Worm (Caenorhabditis elegans) whole organism, L2 larva: ENCODE results near the gene C14F11.7.

ENCODE experiments used
- C34F6.9 ChIP-seq: fragments of 150-350 bp; optimal IDR thresholded peaks from 2 replicates; lab custom pipeline; 2014; ENCODE audit warnings: missing biosample characterization, missing genetic modification characterization
- F13H6.1 ChIP-seq: sonication (generic microtip); optimal IDR thresholded peaks from 2 replicates; lab custom pipeline; 2016; ENCODE audit warnings: missing genetic modification characterization, missing compliant biosample characterization
- R02D3.7 ChIP-seq: fragments of 150-350 bp; optimal IDR thresholded peaks from 2 replicates; lab custom pipeline; 2014; ENCODE audit warnings: missing biosample characterization, missing genetic modification characterization
- Y55F3AM.14 ChIP-seq: fragments of 200-800 bp; sonication (Bioruptor generic); optimal IDR thresholded peaks from 2 replicates; lab custom pipeline; 2018; ENCODE audit warnings: mild to moderate bottlenecking, missing genetic modification characterization, missing compliant biosample characterization
- ama-1 ChIP-seq: fragments of 150-350 bp; optimal IDR thresholded peaks from 2 replicates; lab custom pipeline; 2018; ENCODE audit warnings: inconsistent platforms
- blmp-1 ChIP-seq: sonication (generic microtip); optimal IDR thresholded peaks from 2 replicates; lab custom pipeline; 2017; ENCODE audit warnings: missing genetic modification characterization, mild to moderate bottlenecking, missing compliant biosample characterization, antibody characterized with exemption, moderate library complexity; ENCODE audit not compliant: insufficient read depth
- ceh-16 ChIP-seq: fragments of 150-350 bp; optimal IDR thresholded peaks from 2 replicates; lab custom pipeline; 2014; ENCODE audit warnings: missing biosample characterization, missing genetic modification characterization
- crh-2 ChIP-seq: sonication (generic microtip); optimal IDR thresholded peaks from 2 replicates; lab custom pipeline; 2017; ENCODE audit warnings: missing biosample characterization, missing genetic modification characterization
- egl-27 ChIP-seq: sonication (generic microtip); optimal IDR thresholded peaks from 3 replicates; lab custom pipeline; 2017; ENCODE audit warnings: missing biosample characterization, missing genetic modification reagents, missing genetic modification characterization
- elt-1 ChIP-seq: fragments of 150-350 bp; optimal IDR thresholded peaks from 2 replicates; lab custom pipeline; 2014; ENCODE audit warnings: missing biosample characterization, missing genetic modification characterization
- elt-3 ChIP-seq: sonication (generic microtip); optimal IDR thresholded peaks from 2 replicates; lab custom pipeline; 2017; ENCODE audit warnings: missing biosample characterization, missing genetic modification characterization
- fos-1 ChIP-seq: fragments of 150-350 bp; optimal IDR thresholded peaks from 2 replicates; lab custom pipeline; 2014; ENCODE audit warnings: missing biosample characterization, missing genetic modification characterization
- gmeb-1 ChIP-seq: fragments of 150-350 bp; optimal IDR thresholded peaks from 2 replicates; lab custom pipeline; 2014; ENCODE audit warnings: missing biosample characterization, missing genetic modification characterization
- lin-13 ChIP-seq: fragments of 150-350 bp; optimal IDR thresholded peaks from 2 replicates; lab custom pipeline; 2014; ENCODE audit warnings: missing biosample characterization, missing genetic modification reagents, missing genetic modification characterization
- lsy-2 ChIP-seq, 2 experiments: fragments of 150-350 bp in 1 of 2; sonication (generic microtip) in 1 of 2; optimal IDR thresholded peaks; 2 replicates each; lab custom pipeline; 2014 to 2017; ENCODE audit warnings: missing biosample characterization in 2 of 2, missing genetic modification characterization in 2 of 2
- mbf-1 ChIP-seq: sonication (generic microtip); optimal IDR thresholded peaks from 2 replicates; lab custom pipeline; 2017; ENCODE audit warnings: missing biosample characterization, missing genetic modification characterization
- mdl-1 ChIP-seq, 2 experiments: fragments of 150-350 bp in 1 of 2; sonication (generic microtip) in 1 of 2; optimal IDR thresholded peaks; 2 replicates each; lab custom pipeline; 2017; ENCODE audit warnings: missing biosample characterization in 2 of 2, missing genetic modification characterization in 2 of 2
- nhr-10 ChIP-seq: sonication (generic microtip); optimal IDR thresholded peaks from 2 replicates; lab custom pipeline; 2017; ENCODE audit warnings: missing biosample characterization, missing genetic modification characterization
- nhr-11 ChIP-seq: fragments of 150-350 bp; optimal IDR thresholded peaks from 2 replicates; lab custom pipeline; 2014; ENCODE audit warnings: missing biosample characterization, missing genetic modification characterization
- nhr-12 ChIP-seq: fragments of 150-350 bp; optimal IDR thresholded peaks from 2 replicates; lab custom pipeline; 2014; ENCODE audit warnings: missing biosample characterization, missing genetic modification characterization
- nhr-129 ChIP-seq: fragments of 150-350 bp; optimal IDR thresholded peaks from 2 replicates; lab custom pipeline; 2014; ENCODE audit warnings: missing biosample characterization, missing genetic modification characterization
- nhr-21 ChIP-seq: fragments of 150-350 bp; optimal IDR thresholded peaks from 2 replicates; lab custom pipeline; 2014; ENCODE audit warnings: missing biosample characterization, missing genetic modification characterization
- nhr-25 ChIP-seq: fragments of 150-350 bp; sonication (generic microtip); optimal IDR thresholded peaks from 3 replicates; lab custom pipeline; 2014; ENCODE audit warnings: missing biosample characterization, missing genetic modification characterization
- nhr-77 ChIP-seq: fragments of 150-350 bp; optimal IDR thresholded peaks from 2 replicates; lab custom pipeline; 2014; ENCODE audit warnings: missing biosample characterization, missing genetic modification characterization
- peb-1 ChIP-seq: fragments of 150-350 bp; optimal IDR thresholded peaks from 2 replicates; lab custom pipeline; 2014; ENCODE audit warnings: missing biosample characterization, missing genetic modification characterization
- sem-4 ChIP-seq: fragments of 150-350 bp; optimal IDR thresholded peaks from 2 replicates; lab custom pipeline; 2014; ENCODE audit warnings: missing biosample characterization, missing genetic modification reagents, missing genetic modification characterization
- skn-1 ChIP-seq: sonication (generic microtip); optimal IDR thresholded peaks from 2 replicates; lab custom pipeline; 2017; ENCODE audit warnings: missing biosample characterization, missing genetic modification characterization
- sma-3 ChIP-seq: sonication (generic microtip); optimal IDR thresholded peaks from 2 replicates; lab custom pipeline; 2016; ENCODE audit warnings: missing genetic modification reagents, missing genetic modification characterization, missing compliant biosample characterization
- sma-9 ChIP-seq, 2 experiments: fragments of 150-350 bp in 1 of 2; sonication (generic microtip) in 1 of 2; optimal IDR thresholded peaks; 2 replicates each; lab custom pipeline; 2014 to 2016; ENCODE audit warnings: missing genetic modification characterization in 2 of 2, mild to moderate bottlenecking in 1 of 2, missing biosample characterization in 1 of 2, missing compliant biosample characterization in 1 of 2, missing genetic modification reagents in 1 of 2, moderate library complexity in 1 of 2
- snpc-4 ChIP-seq: fragments of 150-350 bp; optimal IDR thresholded peaks from 2 replicates; lab custom pipeline; 2014; ENCODE audit warnings: missing biosample characterization, missing genetic modification characterization
- unc-39 ChIP-seq: fragments of 150-350 bp; optimal IDR thresholded peaks from 2 replicates; lab custom pipeline; 2014; ENCODE audit warnings: missing biosample characterization, missing genetic modification characterization
- unc-55 ChIP-seq: fragments of 150-350 bp; sonication (generic microtip); optimal IDR thresholded peaks from 3 replicates; lab custom pipeline; 2014; ENCODE audit warnings: missing biosample characterization, missing genetic modification reagents, missing genetic modification characterization
- ztf-1 ChIP-seq: fragments of 200-800 bp; sonication (Bioruptor generic); conservative IDR thresholded peaks from 2 replicates; pipeline ENCODE4 v1.3.6; 2022; ENCODE audit warnings: missing genetic modification characterization, missing compliant biosample characterization
- ztf-4 ChIP-seq: fragments of 150-350 bp; optimal IDR thresholded peaks from 2 replicates; lab custom pipeline; 2014; ENCODE audit warnings: missing biosample characterization, missing genetic modification characterization

C14F11.7 gene

DNA sequence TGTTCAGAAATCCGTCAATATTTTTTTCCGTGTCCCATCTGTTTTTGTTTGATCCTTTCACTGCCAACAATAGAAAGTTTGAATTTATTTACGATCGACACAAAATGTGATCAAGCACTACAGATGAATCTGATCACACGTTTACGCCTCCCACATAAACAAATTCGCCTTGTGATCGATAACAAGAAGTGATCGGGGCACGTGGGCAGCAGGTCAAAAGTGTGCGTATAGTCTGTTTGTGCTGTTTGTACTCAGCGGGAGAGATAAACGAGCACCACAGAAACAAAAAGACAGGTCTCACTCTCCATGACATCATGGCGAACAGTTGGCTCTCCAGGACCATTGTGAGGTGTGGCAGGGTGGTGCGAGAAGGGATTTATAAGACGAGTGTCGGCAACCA lies 47.2 kb upstream of the C14F11.7 start (continued):
- TF ChIP-seq nhr-77 (tag; lab: Kevin White, UChicago) (no peak), gmeb-1 (peak; percentile 56)

DNA sequence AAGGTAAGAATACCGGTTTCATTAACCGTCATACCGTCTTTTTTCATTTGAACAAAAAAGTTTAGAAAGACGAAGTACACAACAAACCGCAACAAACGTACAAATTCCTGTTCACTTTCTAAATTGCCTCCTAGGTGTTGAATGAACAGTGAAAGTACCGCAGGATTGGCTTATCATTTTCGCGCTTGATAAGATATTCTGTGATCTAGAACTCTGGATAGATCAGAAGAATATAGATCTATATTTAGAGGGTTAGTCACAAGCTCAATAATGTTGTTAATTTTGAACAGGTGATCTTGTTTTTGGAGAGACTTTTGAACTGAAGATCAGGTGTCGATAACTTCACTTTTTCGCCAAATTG lies 46.3 kb upstream of the C14F11.7 start:
- TF ChIP-seq elt-3 (tag; lab: Kevin White, UChicago) (no peak), blmp-1 (tag; lab: Kevin White, UChicago) (peak; percentile 12)

DNA sequence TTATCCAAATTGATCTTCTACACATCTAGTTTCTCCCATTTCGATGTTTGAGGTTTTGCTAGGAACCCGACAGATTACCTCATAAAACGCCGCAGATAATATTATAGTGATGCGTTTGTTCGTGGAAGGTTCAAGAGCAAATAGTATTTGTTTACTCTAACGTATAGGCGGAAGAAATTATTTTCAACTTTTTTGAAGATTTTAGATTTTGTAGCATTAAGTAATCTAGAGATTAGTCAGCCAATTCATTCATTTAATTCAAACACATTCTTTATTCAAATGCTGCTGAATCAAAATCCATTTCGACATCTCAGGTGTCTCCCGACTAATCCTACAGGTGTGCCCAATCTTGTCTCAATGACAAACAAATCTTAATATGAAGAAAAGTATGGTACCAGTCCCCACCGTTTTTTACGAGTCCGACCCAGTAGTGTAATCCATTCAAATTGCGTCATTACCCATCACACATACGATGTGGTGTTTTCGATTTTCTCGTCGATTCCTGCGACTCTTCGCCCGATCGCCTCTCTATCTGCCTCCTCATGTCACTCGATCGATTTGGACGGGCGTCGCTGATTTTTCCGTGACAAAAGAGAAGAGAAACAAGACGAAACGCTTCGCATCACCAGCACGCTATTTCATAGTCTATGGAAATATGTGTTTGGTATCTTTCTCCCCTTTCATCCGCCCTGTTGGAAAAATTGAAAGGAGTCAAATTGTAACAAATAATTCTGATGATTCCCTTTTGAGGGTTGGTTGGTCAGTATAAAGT lies 45.7 kb upstream of the C14F11.7 start:
- TF ChIP-seq fos-1 (tag; lab: Kevin White, UChicago), result peak; percentile 51
- no peak for TF ChIP-seq peb-1 (tag; lab: Kevin White, UChicago)
- TF ChIP-seq nhr-10, result peak; percentile 33
- TF ChIP-seq mdl-1 (tag; optimal IDR thresholded peaks at IDR 0.05; lab: Kevin White, UChicago), result peak in 1 of 2 experiments; percentile 33
- peak; percentile 88 for TF ChIP-seq ztf-4 (tag; lab: Kevin White, UChicago)
- no peak for TF ChIP-seq nhr-77 (tag; lab: Kevin White, UChicago)
- peak; percentile 58 for TF ChIP-seq Y55F3AM.14
- TF ChIP-seq blmp-1 (tag; lab: Kevin White, UChicago), result peak; percentile 52
- no peak for TF ChIP-seq C34F6.9 (tag; lab: Kevin White, UChicago)
- peak; percentile 68 for TF ChIP-seq sma-9 (GFP tag; optimal IDR thresholded peaks at IDR 0.05; lab: Kevin White, UChicago)
- no peak for TF ChIP-seq sma-9 (tag; optimal IDR thresholded peaks at IDR 0.05; lab: Kevin White, UChicago)
- TF ChIP-seq F13H6.1 (tag; lab: Kevin White, UChicago), result peak; percentile 64
- TF ChIP-seq ztf-1 (GFP tag; lab: Robert Waterston, UW), result no peak
- TF ChIP-seq nhr-25 (tag; lab: Kevin White, UChicago), result peak; percentile 68
- TF ChIP-seq nhr-129, result peak; percentile 98
- TF ChIP-seq unc-55 (GFP tag; lab: Kevin White, UChicago), result no peak
- peak; percentile 58 for TF ChIP-seq crh-2 (tag; lab: Kevin White, UChicago)
- peak; percentile 78 for TF ChIP-seq sem-4
- TF ChIP-seq nhr-21 (tag; lab: Kevin White, UChicago), result peak; percentile 52
- TF ChIP-seq nhr-11, result peak; percentile 30
- TF ChIP-seq sma-3 (GFP tag; lab: Kevin White, UChicago), result peak; percentile 15
- peak in 1 of 2 experiments; percentile 61 for TF ChIP-seq lsy-2 (tag; optimal IDR thresholded peaks at IDR 0.05; lab: Kevin White, UChicago)
- peak; percentile 91 for TF ChIP-seq ama-1 (lab: Kevin White, UChicago)
- peak; percentile 58 for TF ChIP-seq lin-13
- TF ChIP-seq, all 48 proteins: peak for 18

DNA sequence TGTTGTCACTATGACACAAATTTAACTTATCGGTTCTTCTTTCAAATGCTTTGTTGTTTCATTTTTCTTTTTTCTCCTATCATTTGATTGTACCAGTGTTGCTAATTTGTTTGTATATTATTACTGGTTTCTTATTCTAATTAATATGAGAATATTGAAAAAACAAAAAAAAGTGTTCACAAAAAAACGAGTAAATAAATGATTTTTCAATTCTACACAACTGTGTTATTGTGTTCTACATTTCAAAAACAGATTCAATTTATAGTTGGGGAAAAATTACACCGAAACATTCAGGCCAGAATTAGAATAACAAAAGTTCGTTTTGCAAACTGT lies 45.2 kb upstream of the C14F11.7 start:
- TF ChIP-seq lsy-2 (tag; optimal IDR thresholded peaks at IDR 0.05; lab: Kevin White, UChicago), result no peak
- TF ChIP-seq skn-1 (tag; lab: Kevin White, UChicago), result no peak
- peak; percentile 3 for TF ChIP-seq nhr-77 (tag; lab: Kevin White, UChicago)
- peak; percentile 3 for TF ChIP-seq egl-27 (tag; lab: Kevin White, UChicago)
- peak; percentile 21 for TF ChIP-seq C34F6.9 (tag; lab: Kevin White, UChicago)
- peak; percentile 9 for TF ChIP-seq unc-55 (GFP tag; lab: Kevin White, UChicago)
- peak; percentile 14 for TF ChIP-seq R02D3.7 (tag; lab: Kevin White, UChicago)
- TF ChIP-seq gmeb-1, result no peak
- TF ChIP-seq ama-1 (lab: Kevin White, UChicago), result no peak
- TF ChIP-seq sma-3 (GFP tag; lab: Kevin White, UChicago), result no peak

DNA sequence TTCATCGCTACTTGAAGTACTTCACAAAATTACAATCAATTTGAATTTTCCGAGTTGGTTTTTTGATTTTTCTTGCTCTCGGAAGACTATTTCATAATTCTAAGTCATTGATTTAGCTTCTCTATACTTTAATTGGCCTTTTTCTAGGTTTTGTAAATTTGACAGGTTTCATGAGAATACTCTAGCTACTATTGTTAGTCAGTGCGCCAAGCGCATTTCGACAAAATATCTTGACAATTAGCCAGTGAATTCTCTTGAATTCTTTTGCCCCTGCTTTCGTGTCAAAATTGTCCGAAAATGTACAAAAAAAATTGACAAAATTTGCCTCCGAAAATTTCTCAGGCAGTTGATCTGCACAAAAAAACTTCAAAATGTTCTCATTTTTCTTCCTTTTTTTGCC lies 44.8 kb upstream of the C14F11.7 start:
- TF ChIP-seq sem-4 (no peak), ztf-4 (tag; lab: Kevin White, UChicago) (no peak), elt-1 (tag; lab: Kevin White, UChicago) (no peak), gmeb-1 (peak; percentile 7), nhr-77 (tag; lab: Kevin White, UChicago) (no peak), unc-39 (tag; lab: Kevin White, UChicago) (no peak), nhr-12 (tag; lab: Kevin White, UChicago) (no peak), snpc-4 (no peak), R02D3.7 (tag; lab: Kevin White, UChicago) (no peak), nhr-129 (peak; percentile 17), mbf-1 (tag; lab: Kevin White, UChicago) (no peak), ceh-16 (no peak)
